Worm (Caenorhabditis elegans) whole organism, midembryonic: ENCODE data around the gene sss-1.
"Not testable (repeated sequence)": the region's sequence is repeated elsewhere in the genome, so short reads cannot be mapped to it uniquely, and the experiment has no call there.

Experiments
- T22C8.4 ChIP-seq: fragments of 200-800 bp; sonication (Bioruptor generic); IDR thresholded peaks from 2 replicates; pipeline ENCODE4 v1.3.6; 2022; ENCODE audit warnings: missing genetic modification characterization, missing compliant biosample characterization
- cog-1 ChIP-seq: sonication (generic microtip); optimal IDR thresholded peaks from 2 replicates; lab custom pipeline; 2016; ENCODE audit warnings: missing genetic modification characterization, missing compliant biosample characterization
- flt-1 ChIP-seq: fragments of 200-800 bp; sonication (Bioruptor generic); IDR thresholded peaks from 2 replicates; pipeline ENCODE4 v1.3.6; 2022; ENCODE audit warnings: missing genetic modification characterization, missing compliant biosample characterization
- klf-2 ChIP-seq: fragments of 200-800 bp; sonication (Bioruptor generic); conservative IDR thresholded peaks from 2 replicates; pipeline ENCODE4 v1.3.6; 2022; ENCODE audit warnings: missing genetic modification reagents, missing genetic modification characterization, missing compliant biosample characterization
- med-1 ChIP-seq: sonication (generic microtip); optimal IDR thresholded peaks from 2 replicates; lab custom pipeline; 2017; ENCODE audit warnings: missing genetic modification characterization, mild to moderate bottlenecking, missing compliant biosample characterization, antibody characterized with exemption, missing genetic modification reagents; ENCODE audit not compliant: insufficient read depth
- ref-1 ChIP-seq: fragments of 200-800 bp; sonication (Bioruptor generic); conservative IDR thresholded peaks from 2 replicates; pipeline ENCODE4 v1.3.6; 2022; ENCODE audit warnings: missing genetic modification reagents, missing genetic modification characterization, missing compliant biosample characterization
- tab-1 ChIP-seq: fragments of 200-800 bp; sonication (Bioruptor generic); IDR thresholded peaks from 2 replicates; pipeline ENCODE4 v1.3.6; 2022; ENCODE audit warnings: missing genetic modification characterization, missing compliant biosample characterization
- ztf-23 ChIP-seq: fragments of 200-800 bp; sonication (Bioruptor generic); IDR thresholded peaks from 2 replicates; pipeline ENCODE4 v1.3.6; 2022; ENCODE audit warnings: missing genetic modification reagents, missing genetic modification characterization, missing compliant biosample characterization
- ztf-29 ChIP-seq: fragments of 200-800 bp; sonication (Bioruptor generic); IDR thresholded peaks from 2 replicates; pipeline ENCODE4 v1.3.6; 2022; ENCODE audit warnings: missing genetic modification reagents, missing genetic modification characterization, missing compliant biosample characterization

sss-1 gene

ce11 chrIV:9893649-9894048 is at the start of gene sss-1:
sss-1 (minus strand) TSS chrIV:9893749.
- not testable (repeated sequence) for TF ChIP-seq cog-1 (tag; lab: Kevin White, UChicago); ztf-29 (GFP tag; lab: Robert Waterston, UW); klf-2 (GFP tag; lab: Robert Waterston, UW)

DNA sequence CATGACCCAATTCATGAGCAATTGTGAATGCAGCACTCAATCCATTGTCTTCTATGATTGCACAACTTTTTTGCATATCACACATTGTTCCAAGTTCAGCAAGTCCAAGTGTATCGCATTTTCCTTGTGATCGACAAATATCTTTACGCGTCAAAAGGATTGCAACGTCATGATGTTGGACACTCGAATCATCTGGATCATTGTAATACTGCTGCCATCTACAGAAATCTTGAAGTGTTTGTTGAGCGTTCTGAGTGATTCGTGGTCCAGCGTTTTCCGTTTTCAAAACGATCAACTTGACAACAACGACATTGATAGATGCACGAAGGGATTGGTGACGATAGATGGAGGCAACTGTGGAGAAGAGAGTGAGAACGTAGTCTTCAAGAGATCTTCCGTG is 49.7 kb upstream of the sss-1 start:
- no peak for TF ChIP-seq flt-1 (GFP tag; lab: Robert Waterston, UW)
- TF ChIP-seq med-1 (GFP tag; lab: Kevin White, UChicago): no peak
- TF ChIP-seq ztf-23 (GFP tag; lab: Robert Waterston, UW): no peak

DNA sequence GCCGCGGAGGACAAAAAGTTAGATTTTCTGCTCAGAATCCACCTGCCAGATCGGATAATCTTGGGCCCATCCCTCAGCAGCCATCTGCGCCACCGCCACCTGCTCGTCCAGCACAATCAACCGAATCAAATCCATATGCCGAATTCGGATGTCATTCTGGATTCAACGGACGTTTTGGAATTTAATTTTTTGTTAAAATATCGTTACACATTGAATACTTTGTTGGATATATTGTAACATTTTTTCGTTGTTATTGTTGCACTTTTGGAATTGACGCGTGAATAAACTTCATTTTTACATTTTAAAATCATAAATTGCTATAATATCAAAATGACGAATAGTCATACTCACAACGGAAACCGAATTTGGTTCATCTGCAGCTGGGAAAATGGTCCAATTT is 40.0 kb upstream of the sss-1 start, which contains the start of gene spe-29:
Gene spe-29 (plus strand): TSS at position 301 of the 400 bp plus-strand sequence.
- TF ChIP-seq T22C8.4 (GFP tag; lab: Robert Waterston, UW) (no peak), cog-1 (tag; lab: Kevin White, UChicago) (no peak), tab-1 (GFP tag; lab: Robert Waterston, UW) (no peak), klf-2 (GFP tag; lab: Robert Waterston, UW) (no peak), med-1 (GFP tag; lab: Kevin White, UChicago) (no peak), flt-1 (GFP tag; lab: Robert Waterston, UW) (no peak), ref-1 (GFP tag; lab: Robert Waterston, UW) (no peak), ztf-23 (GFP tag; lab: Robert Waterston, UW) (no peak), ztf-29 (GFP tag; lab: Robert Waterston, UW) (no peak)

- TF ChIP-seq ztf-23 (GFP tag; lab: Robert Waterston, UW) (no peak), ztf-29 (GFP tag; lab: Robert Waterston, UW) (no peak), klf-2 (GFP tag; lab: Robert Waterston, UW) (no peak), ref-1 (GFP tag; lab: Robert Waterston, UW) (no peak), T22C8.4 (GFP tag; lab: Robert Waterston, UW) (no peak), med-1 (GFP tag; lab: Kevin White, UChicago) (no peak)
These were observed 38.5 kb upstream of the sss-1 start, which contains the start of the genes trmt-10A and F25H8.2 for ce11 chrIV:9932055-9932454. trmt-10A (minus strand) TSS chrIV:9932213. F25H8.2 (plus strand) TSS chrIV:9932235.

ce11 chrIV:9928180-9928896 is 34.8 kb upstream of the sss-1 start, which contains the start of gene dur-1:
dur-1 (minus strand) TSS chrIV:9928230.
- no peak for TF ChIP-seq tab-1 (GFP tag; lab: Robert Waterston, UW)
- TF ChIP-seq med-1 (GFP tag; lab: Kevin White, UChicago): no peak
- no peak for TF ChIP-seq ztf-29 (GFP tag; lab: Robert Waterston, UW)
- no peak for TF ChIP-seq ztf-23 (GFP tag; lab: Robert Waterston, UW)
- no peak for TF ChIP-seq cog-1 (tag; lab: Kevin White, UChicago)
- no peak for TF ChIP-seq T22C8.4 (GFP tag; lab: Robert Waterston, UW)
- no peak for TF ChIP-seq klf-2 (GFP tag; lab: Robert Waterston, UW)
- no peak for TF ChIP-seq flt-1 (GFP tag; lab: Robert Waterston, UW)
- no peak for TF ChIP-seq ref-1 (GFP tag; lab: Robert Waterston, UW)

ce11 chrIV:9924419-9924818 is 30.9 kb upstream of the sss-1 start:
- TF ChIP-seq tab-1 (GFP tag; lab: Robert Waterston, UW) (no peak), ztf-23 (GFP tag; lab: Robert Waterston, UW) (no peak), cog-1 (tag; lab: Kevin White, UChicago) (no peak), ref-1 (GFP tag; lab: Robert Waterston, UW) (no peak), klf-2 (GFP tag; lab: Robert Waterston, UW) (no peak), ztf-29 (GFP tag; lab: Robert Waterston, UW) (no peak), med-1 (GFP tag; lab: Kevin White, UChicago) (no peak), T22C8.4 (GFP tag; lab: Robert Waterston, UW) (no peak), flt-1 (GFP tag; lab: Robert Waterston, UW) (no peak)

DNA sequence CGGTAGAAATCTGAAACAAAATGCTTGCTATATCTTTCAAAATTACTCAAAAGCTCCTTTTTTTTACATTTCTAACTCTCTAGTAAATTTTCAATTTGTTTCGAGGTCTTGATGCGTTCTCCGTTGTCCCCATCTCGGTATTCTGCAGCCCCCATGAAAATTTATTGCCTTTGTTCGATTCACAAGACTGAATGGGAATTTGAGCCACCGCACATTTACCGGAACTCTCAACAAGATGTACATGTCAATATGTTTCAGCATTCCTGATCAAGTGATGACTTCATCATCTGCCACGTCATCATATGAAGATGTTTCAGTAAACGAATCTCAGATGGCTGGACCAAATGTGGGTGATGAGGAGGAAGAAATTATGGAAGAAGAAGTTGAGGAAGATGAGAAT is 26.9 kb upstream of the sss-1 start:
- TF ChIP-seq tab-1 (GFP tag; lab: Robert Waterston, UW) (no peak), T22C8.4 (GFP tag; lab: Robert Waterston, UW) (no peak), klf-2 (GFP tag; lab: Robert Waterston, UW) (no peak), ztf-29 (GFP tag; lab: Robert Waterston, UW) (no peak), ref-1 (GFP tag; lab: Robert Waterston, UW) (no peak), cog-1 (tag; lab: Kevin White, UChicago) (no peak), ztf-23 (GFP tag; lab: Robert Waterston, UW) (no peak), med-1 (GFP tag; lab: Kevin White, UChicago) (no peak), flt-1 (GFP tag; lab: Robert Waterston, UW) (no peak)

DNA sequence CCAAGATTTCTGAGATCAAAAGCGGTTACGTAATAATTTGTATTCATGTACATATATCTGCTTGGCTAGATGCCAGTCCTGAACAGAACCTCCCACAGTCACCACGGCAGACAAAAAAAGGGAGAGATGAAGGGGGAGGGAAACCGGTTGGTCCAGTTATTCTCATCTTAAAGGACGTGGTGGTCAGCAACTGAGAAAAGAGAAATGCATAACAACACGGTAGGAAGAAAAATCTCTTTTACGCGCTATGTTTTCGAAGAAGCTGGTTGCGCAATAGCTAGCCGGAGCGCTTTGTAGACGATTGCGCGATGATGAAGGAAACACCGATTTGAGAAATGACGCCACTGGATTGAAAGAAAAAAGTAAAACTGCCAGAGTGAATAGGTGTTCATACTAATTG is 24.5 kb upstream of the sss-1 start:
- TF ChIP-seq klf-2 (GFP tag; lab: Robert Waterston, UW) (no peak), ref-1 (GFP tag; lab: Robert Waterston, UW) (no peak), flt-1 (GFP tag; lab: Robert Waterston, UW) (no peak), tab-1 (GFP tag; lab: Robert Waterston, UW) (no peak), ztf-23 (GFP tag; lab: Robert Waterston, UW) (no peak), ztf-29 (GFP tag; lab: Robert Waterston, UW) (no peak), cog-1 (tag; lab: Kevin White, UChicago) (no peak), med-1 (GFP tag; lab: Kevin White, UChicago) (no peak), T22C8.4 (GFP tag; lab: Robert Waterston, UW) (no peak)

DNA sequence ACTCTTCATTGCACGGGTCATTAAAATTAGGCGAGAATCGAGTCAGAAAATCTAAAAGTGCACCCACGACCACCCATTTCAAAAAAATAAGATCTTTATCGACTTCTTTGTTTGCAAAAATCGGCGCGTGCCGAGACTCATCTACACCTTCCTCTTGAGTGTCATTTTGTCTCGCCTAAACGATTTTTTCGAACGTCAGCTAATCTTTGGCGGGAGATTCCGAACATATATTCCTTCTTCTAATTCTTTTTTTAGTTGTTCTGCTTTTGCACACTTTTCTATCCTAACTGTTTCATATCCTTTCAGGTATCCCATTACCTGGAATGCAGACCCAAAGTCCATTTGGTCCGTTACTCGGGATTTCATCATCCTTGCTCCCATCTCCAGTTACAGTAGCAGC is 22.7 kb upstream of the sss-1 start, which contains the start of gene bed-3:
Gene bed-3 (plus strand): TSS at position 301 of the 400 bp plus-strand sequence.
- TF ChIP-seq ztf-23 (GFP tag; lab: Robert Waterston, UW) (no peak), tab-1 (GFP tag; lab: Robert Waterston, UW) (no peak), ztf-29 (GFP tag; lab: Robert Waterston, UW) (no peak), klf-2 (GFP tag; lab: Robert Waterston, UW) (no peak), med-1 (GFP tag; lab: Kevin White, UChicago) (no peak), cog-1 (tag; lab: Kevin White, UChicago) (no peak), flt-1 (GFP tag; lab: Robert Waterston, UW) (no peak), ref-1 (GFP tag; lab: Robert Waterston, UW) (no peak), T22C8.4 (GFP tag; lab: Robert Waterston, UW) (no peak)
